Worm (Caenorhabditis elegans) whole organism, mixed stage, embryonic: ENCODE data around the gene srg-2.
A peak's percentile ranks its signal among the peaks of the same experiment; 100 is the strongest.

Experiments
- M03D4.4 ChIP-seq: sonication (generic microtip); optimal IDR thresholded peaks from 2 replicates; lab custom pipeline; 2017; ENCODE audit warnings: mild to moderate bottlenecking, missing genetic modification characterization, missing compliant biosample characterization
- blmp-1 ChIP-seq: fragments of 150-350 bp; optimal IDR thresholded peaks from 2 replicates; lab custom pipeline; 2014; ENCODE audit warnings: missing biosample characterization, missing genetic modification characterization
- ceh-39 ChIP-seq: fragments of 150-350 bp; optimal IDR thresholded peaks from 2 replicates; lab custom pipeline; 2014; ENCODE audit warnings: missing biosample characterization, missing genetic modification characterization
- ceh-43 ChIP-seq: fragments of 200-800 bp; sonication (Bioruptor generic); optimal IDR thresholded peaks from 2 replicates; lab custom pipeline; 2018; ENCODE audit warnings: mild to moderate bottlenecking, missing genetic modification characterization, moderate library complexity, missing compliant biosample characterization
- ceh-83 ChIP-seq: fragments of 200-800 bp; sonication (Bioruptor generic); optimal IDR thresholded peaks from 2 replicates; lab custom pipeline; 2018; ENCODE audit warnings: mild to moderate bottlenecking, missing genetic modification characterization, missing compliant biosample characterization
- ces-1 ChIP-seq: fragments of 150-350 bp; optimal IDR thresholded peaks from 2 replicates; lab custom pipeline; 2014; ENCODE audit warnings: missing biosample characterization, missing genetic modification reagents, missing genetic modification characterization
- cnd-1 ChIP-seq: fragments of 200-800 bp; sonication (Bioruptor generic); optimal IDR thresholded peaks from 2 replicates; lab custom pipeline; 2018; ENCODE audit warnings: mild to moderate bottlenecking, missing genetic modification characterization, missing compliant biosample characterization
- elt-1 ChIP-seq: sonication (generic microtip); optimal IDR thresholded peaks from 2 replicates; lab custom pipeline; 2017; ENCODE audit warnings: missing genetic modification characterization, mild to moderate bottlenecking, missing compliant biosample characterization, antibody characterized with exemption, moderate library complexity, borderline replicate concordance; ENCODE audit not compliant: insufficient read depth
- elt-3 ChIP-seq: fragments of 150-350 bp; optimal IDR thresholded peaks from 2 replicates; lab custom pipeline; 2014; ENCODE audit warnings: missing biosample characterization, missing genetic modification characterization
- flh-1 ChIP-seq: fragments of 200-800 bp; sonication (Bioruptor generic); optimal IDR thresholded peaks from 2 replicates; lab custom pipeline; 2018; ENCODE audit warnings: mild to moderate bottlenecking, missing genetic modification characterization, moderate library complexity, missing compliant biosample characterization
- ham-2 ChIP-seq: fragments of 200-800 bp; sonication (Bioruptor generic); optimal IDR thresholded peaks from 2 replicates; lab custom pipeline; 2018; ENCODE audit warnings: mild to moderate bottlenecking, missing genetic modification characterization, missing compliant biosample characterization
- hlh-1 ChIP-seq: fragments of 150-350 bp; optimal IDR thresholded peaks from 2 replicates; lab custom pipeline; 2014; ENCODE audit warnings: missing biosample characterization, missing genetic modification reagents, missing genetic modification characterization
- lin-13 ChIP-seq: fragments of 150-350 bp; optimal IDR thresholded peaks from 2 replicates; lab custom pipeline; 2014; ENCODE audit warnings: missing biosample characterization, missing genetic modification characterization
- lsy-2 ChIP-seq: fragments of 150-350 bp; optimal IDR thresholded peaks from 2 replicates; lab custom pipeline; 2014; ENCODE audit warnings: missing biosample characterization, missing genetic modification characterization
- mab-5 ChIP-seq: fragments of 150-350 bp; optimal IDR thresholded peaks from 2 replicates; lab custom pipeline; 2014; ENCODE audit warnings: missing biosample characterization, missing genetic modification characterization
- mep-1 ChIP-seq: fragments of 150-350 bp; optimal IDR thresholded peaks from 2 replicates; lab custom pipeline; 2017; ENCODE audit warnings: missing biosample characterization, missing genetic modification reagents, missing genetic modification characterization, inconsistent platforms
- mls-2 ChIP-seq: sonication (generic microtip); optimal IDR thresholded peaks from 2 replicates; lab custom pipeline; 2016; ENCODE audit warnings: mild to moderate bottlenecking, missing genetic modification characterization, moderate library complexity, missing compliant biosample characterization
- nhr-12 ChIP-seq: fragments of 150-350 bp; optimal IDR thresholded peaks from 2 replicates; lab custom pipeline; 2014; ENCODE audit warnings: missing biosample characterization, missing genetic modification characterization
- nhr-2 ChIP-seq: fragments of 150-350 bp; optimal IDR thresholded peaks from 2 replicates; lab custom pipeline; 2014; ENCODE audit warnings: missing biosample characterization, missing genetic modification characterization
- nhr-237 ChIP-seq: fragments of 150-350 bp; optimal IDR thresholded peaks from 2 replicates; lab custom pipeline; 2014; ENCODE audit warnings: missing biosample characterization, missing genetic modification characterization
- nhr-28 ChIP-seq: fragments of 150-350 bp; optimal IDR thresholded peaks from 2 replicates; lab custom pipeline; 2014; ENCODE audit warnings: missing biosample characterization, missing genetic modification characterization
- nhr-76 ChIP-seq: sonication (generic microtip); optimal IDR thresholded peaks from 2 replicates; lab custom pipeline; 2017; ENCODE audit warnings: missing biosample characterization, missing genetic modification characterization
- pha-4 ChIP-seq: fragments of 150-350 bp; optimal IDR thresholded peaks from 2 replicates; lab custom pipeline; 2018; ENCODE audit warnings: missing biosample characterization, missing genetic modification reagents, missing genetic modification characterization
- snpc-4 ChIP-seq: fragments of 150-350 bp; optimal IDR thresholded peaks from 2 replicates; lab custom pipeline; 2014; ENCODE audit warnings: missing biosample characterization, missing genetic modification characterization
- sptf-1 ChIP-seq: sonication (generic microtip); optimal IDR thresholded peaks from 2 replicates; lab custom pipeline; 2017; ENCODE audit warnings: mild to moderate bottlenecking, missing genetic modification characterization, moderate library complexity, missing compliant biosample characterization
- tbx-8 ChIP-seq: fragments of 200-800 bp; sonication (Bioruptor generic); optimal IDR thresholded peaks from 2 replicates; lab custom pipeline; 2018; ENCODE audit warnings: mild to moderate bottlenecking, missing genetic modification characterization, moderate library complexity, missing compliant biosample characterization
- unc-120 ChIP-seq: sonication (generic microtip); optimal IDR thresholded peaks from 2 replicates; lab custom pipeline; 2017; ENCODE audit warnings: missing genetic modification characterization, missing compliant biosample characterization; ENCODE audit not compliant: poor library complexity, severe bottlenecking
- unc-39 ChIP-seq: fragments of 150-350 bp; optimal IDR thresholded peaks from 2 replicates; lab custom pipeline; 2014; ENCODE audit warnings: missing biosample characterization, missing genetic modification characterization
- zip-8 ChIP-seq: fragments of 150-350 bp; optimal IDR thresholded peaks from 2 replicates; lab custom pipeline; 2014; ENCODE audit warnings: missing biosample characterization, missing genetic modification characterization
- ztf-11 ChIP-seq: fragments of 150-350 bp; optimal IDR thresholded peaks from 2 replicates; lab custom pipeline; 2014; ENCODE audit warnings: missing biosample characterization, missing genetic modification characterization

srg-2 gene

DNA sequence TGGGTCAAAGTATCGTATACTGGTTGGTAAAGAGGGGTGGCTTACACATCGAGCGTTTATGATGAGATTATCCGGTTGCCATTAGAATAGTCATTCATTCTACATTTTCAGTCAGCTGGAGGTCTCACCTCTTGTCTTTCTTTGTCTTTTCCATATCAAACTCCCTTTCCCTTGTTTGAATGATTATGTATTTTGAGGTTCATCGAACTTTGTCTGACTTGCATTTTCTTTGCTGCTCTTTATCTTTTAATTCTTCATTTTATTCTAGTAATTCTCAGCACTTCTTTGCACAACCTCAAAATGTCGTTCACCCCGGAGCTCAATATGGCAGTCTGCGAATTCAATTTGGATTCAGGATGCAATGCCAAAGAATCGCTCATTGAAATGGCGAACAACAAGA is 19.5 kb downstream of the srg-2 start, which contains the start of gene T12A2.3:
Gene T12A2.3, plus strand, starts transcription at position 301 of the 400 bp plus-strand sequence.
- TF ChIP-seq pha-4, result no peak
- no peak for TF ChIP-seq tbx-8 (GFP tag; lab: Kevin White, UChicago)
- no peak for TF ChIP-seq mep-1
- TF ChIP-seq ham-2 (GFP tag; lab: Kevin White, UChicago), result no peak
- TF ChIP-seq ces-1 (GFP tag; lab: Kevin White, UChicago), result no peak
- no peak for TF ChIP-seq ceh-39 (tag; lab: Kevin White, UChicago)
- no peak for TF ChIP-seq elt-1
- no peak for TF ChIP-seq unc-120 (tag; lab: Kevin White, UChicago)
- TF ChIP-seq nhr-237 (tag; lab: Kevin White, UChicago), result no peak
- no peak for TF ChIP-seq cnd-1 (tag; lab: Kevin White, UChicago)
- TF ChIP-seq M03D4.4 (tag; lab: Kevin White, UChicago), result no peak
- TF ChIP-seq ceh-43, result no peak
- TF ChIP-seq nhr-2, result no peak

DNA sequence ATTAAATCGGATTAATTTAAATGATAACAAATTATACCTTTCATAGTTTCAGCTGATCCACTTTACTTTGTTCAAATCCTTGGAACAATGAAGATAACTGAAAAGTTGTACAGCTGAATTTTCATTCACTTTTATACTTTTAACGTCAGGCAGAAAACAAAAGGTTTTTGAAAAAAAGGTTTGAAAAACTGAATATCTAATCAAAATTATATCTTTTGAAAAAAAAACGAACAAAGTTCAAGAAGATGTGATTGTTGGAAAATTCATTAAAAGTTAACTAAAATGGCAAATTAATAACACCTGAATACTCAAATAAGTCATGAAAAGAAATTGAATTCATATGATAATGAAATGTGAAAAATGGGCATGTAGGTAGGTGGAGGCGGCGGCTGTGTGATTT is 23.4 kb downstream of the srg-2 start, which contains the start of gene T12A2.21:
Gene T12A2.21, minus strand, starts transcription at position 101 of the 400 bp plus-strand sequence.
- TF ChIP-seq mls-2 (tag; lab: Kevin White, UChicago) (no peak), unc-39 (tag; lab: Kevin White, UChicago) (no peak), ceh-39 (tag; lab: Kevin White, UChicago) (no peak), cnd-1 (tag; lab: Kevin White, UChicago) (no peak), lsy-2 (tag; lab: Kevin White, UChicago) (no peak), mep-1 (no peak), ceh-43 (no peak), flh-1 (no peak)

ce11 chrIII:6231880-6232279 is 28.1 kb downstream of the srg-2 start:
- TF ChIP-seq elt-3, result peak; percentile 60
- no peak for TF ChIP-seq snpc-4 (tag; lab: Kevin White, UChicago)
- no peak for TF ChIP-seq M03D4.4 (tag; lab: Kevin White, UChicago)

DNA sequence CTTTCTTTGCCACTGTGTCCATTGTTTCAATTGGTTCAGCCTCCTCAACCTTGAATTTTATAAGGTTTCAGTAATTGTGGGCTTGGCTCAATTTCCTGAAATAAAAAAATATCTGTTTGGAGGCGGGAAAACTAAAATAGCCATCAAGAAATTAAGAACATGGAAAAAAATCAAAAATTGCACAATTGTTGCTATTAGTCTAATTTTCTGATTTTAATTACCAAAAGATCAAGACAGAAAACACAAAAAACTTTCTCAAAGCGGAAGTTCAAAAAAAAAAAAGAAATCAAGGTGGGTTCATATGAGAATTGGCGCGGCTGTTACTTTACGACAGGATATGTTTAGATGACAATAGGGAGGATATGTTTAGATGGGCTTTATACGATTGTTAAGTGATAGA is 29.1 kb downstream of the srg-2 start, which contains the start of gene esyt-2:
Gene esyt-2, minus strand, starts transcription at position 101 of the 400 bp plus-strand sequence.
- TF ChIP-seq elt-3, result no peak

DNA sequence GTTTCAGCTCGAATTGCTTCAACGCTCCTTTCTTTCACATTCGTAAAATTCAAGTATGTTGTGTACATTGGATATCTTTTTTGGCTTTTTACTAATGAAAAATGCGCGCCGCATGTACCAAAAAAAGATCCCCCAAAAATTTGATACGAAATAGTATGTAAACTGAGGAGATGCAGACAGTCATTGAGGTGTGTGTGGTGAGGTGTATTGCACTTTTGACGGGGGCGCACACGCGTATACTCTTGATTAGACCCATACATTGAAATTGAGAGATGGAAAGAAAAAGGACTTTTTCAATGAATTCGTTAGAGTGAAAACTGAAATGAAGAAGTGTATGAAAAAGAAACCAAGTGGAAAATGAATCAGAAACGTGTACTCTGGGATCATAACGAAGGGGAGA is 38.6 kb downstream of the srg-2 start:
- TF ChIP-seq hlh-1, result no peak
- TF ChIP-seq flh-1, result no peak
- TF ChIP-seq ces-1 (GFP tag; lab: Kevin White, UChicago), result no peak
- no peak for TF ChIP-seq unc-120 (tag; lab: Kevin White, UChicago)
- no peak for TF ChIP-seq nhr-28 (tag; lab: Kevin White, UChicago)
- TF ChIP-seq pha-4, result no peak
- no peak for TF ChIP-seq mls-2 (tag; lab: Kevin White, UChicago)
- no peak for TF ChIP-seq nhr-237 (tag; lab: Kevin White, UChicago)
- TF ChIP-seq unc-39 (tag; lab: Kevin White, UChicago), result no peak
- TF ChIP-seq blmp-1 (tag; lab: Kevin White, UChicago), result no peak
- TF ChIP-seq zip-8 (tag; lab: Kevin White, UChicago), result no peak
- no peak for TF ChIP-seq ztf-11 (tag; lab: Kevin White, UChicago)
- TF ChIP-seq lsy-2 (tag; lab: Kevin White, UChicago), result no peak
- no peak for TF ChIP-seq lin-13 (tag; lab: Kevin White, UChicago)
- TF ChIP-seq nhr-12 (tag; lab: Kevin White, UChicago), result no peak
- no peak for TF ChIP-seq mab-5 (tag; lab: Kevin White, UChicago)
- no peak for TF ChIP-seq ceh-83 (GFP tag; lab: Kevin White, UChicago)
- TF ChIP-seq sptf-1 (tag; lab: Kevin White, UChicago), result no peak
- TF ChIP-seq tbx-8 (GFP tag; lab: Kevin White, UChicago), result no peak
- no peak for TF ChIP-seq nhr-76

DNA sequence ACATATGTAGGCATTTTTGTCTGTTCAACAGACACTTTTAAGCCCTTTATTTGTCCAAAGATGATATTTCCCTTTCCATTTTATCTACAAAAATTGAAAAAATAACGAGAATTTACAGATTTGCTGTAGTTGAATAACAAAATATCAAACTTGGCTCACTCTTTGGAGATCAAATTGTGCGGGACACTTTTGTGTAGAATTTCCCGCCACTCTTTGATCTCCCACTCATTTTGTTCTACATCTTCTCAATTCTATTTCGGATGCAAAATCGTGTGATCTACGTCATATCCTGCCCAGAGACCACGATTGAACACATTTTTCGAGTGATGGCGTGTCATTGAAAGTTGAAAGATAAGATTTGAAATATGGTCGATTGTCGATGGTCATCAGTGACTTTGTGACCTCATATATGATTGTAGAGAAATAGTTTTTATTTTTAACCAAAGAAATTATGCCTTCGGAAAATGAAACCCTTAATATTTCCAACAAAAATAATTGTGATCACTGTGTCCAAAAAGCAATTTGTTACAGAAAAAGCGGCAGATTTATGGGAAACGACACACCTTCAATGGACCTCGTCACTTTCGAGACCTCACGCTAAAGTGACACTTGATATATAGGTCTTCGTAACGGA is 43.1 kb downstream of the srg-2 start, which contains the start of gene hot-4:
Gene hot-4, plus strand, starts transcription at position 584 of the 634 bp plus-strand sequence.
- TF ChIP-seq nhr-12 (tag; lab: Kevin White, UChicago) (no peak), mep-1 (no peak)
